Worm (Caenorhabditis elegans): ENCODE results near the gene C34F11.1.

- TF ChIP-seq aly-1 (tag; optimal IDR thresholded peaks at IDR 0.05) (no peak), hmbx-1 (tag; optimal IDR thresholded peaks at IDR 0.05) (no peak), ama-1 (optimal IDR thresholded peaks at IDR 0.05) (no peak), pes-1 (GFP tag; IDR thresholded peaks at IDR 0.05) (no peak), flt-1 (GFP tag; IDR thresholded peaks at IDR 0.05) (no peak), F13C5.2 (tag; optimal IDR thresholded peaks at IDR 0.05) (no peak), tra-4 (tag; optimal IDR thresholded peaks at IDR 0.05) (no peak), tbx-11 (GFP tag; IDR thresholded peaks at IDR 0.05) (no peak), hnd-1 (tag; optimal IDR thresholded peaks at IDR 0.05) (no peak), ets-7 (tag; optimal IDR thresholded peaks at IDR 0.05) (no peak)
These were observed 5.6 kb downstream of the C34F11.1 start for ce11 chrII:5218349-5218748.

Measured in whole organism, early embryonic.